Fruit fly (Drosophila melanogaster) whole organism, embryonic: ENCODE results near the gene Dic4.

Experiments used
- Atf6 ChIP-seq: fragments of 200-800 bp; sonication (Bioruptor generic); IDR thresholded peaks from 2 replicates; pipeline ENCODE4 v1.3.6; 2022; ENCODE audit warnings: missing biosample characterization, missing genetic modification characterization
- CG10267 ChIP-seq: fragments of 200-800 bp; sonication (Bioruptor generic); optimal IDR thresholded peaks from 2 replicates; lab custom pipeline; 2018; ENCODE audit warnings: missing biosample characterization, mild to moderate bottlenecking, missing genetic modification characterization, moderate library complexity
- CG10979 ChIP-seq: fragments of 200-800 bp; sonication (Bioruptor generic); optimal IDR thresholded peaks from 2 replicates; lab custom pipeline; 2018; ENCODE audit warnings: missing biosample characterization, mild to moderate bottlenecking, missing genetic modification characterization, moderate library complexity
- CG12942 ChIP-seq: fragments of 200-800 bp; sonication (Bioruptor generic); optimal IDR thresholded peaks from 3 replicates; lab custom pipeline; 2016; ENCODE audit warnings: missing biosample characterization, missing genetic modification characterization
- CG18764 ChIP-seq: fragments of 200-800 bp; sonication (Bioruptor generic); optimal IDR thresholded peaks from 3 replicates; lab custom pipeline; 2016; ENCODE audit warnings: missing biosample characterization, missing genetic modification characterization
- CG30403 ChIP-seq: fragments of 200-800 bp; sonication (Bioruptor generic); optimal IDR thresholded peaks from 3 replicates; lab custom pipeline; 2016; ENCODE audit warnings: missing biosample characterization, missing genetic modification characterization
- CG31441 ChIP-seq: fragments of 200-800 bp; sonication (Bioruptor generic); IDR thresholded peaks from 2 replicates; pipeline ENCODE4 v1.3.6; 2022; ENCODE audit warnings: missing biosample characterization, missing genetic modification characterization
- CG32772 ChIP-seq: fragments of 200-800 bp; sonication (Bioruptor generic); IDR thresholded peaks from 2 replicates; pipeline ENCODE4 v1.3.6; 2022; ENCODE audit warnings: missing biosample characterization, missing genetic modification characterization
- CG34224 ChIP-seq: fragments of 200-800 bp; sonication (Bioruptor generic); IDR thresholded peaks from 3 replicates; pipeline ENCODE4 v1.3.6; 2022; ENCODE audit warnings: missing biosample characterization, missing genetic modification characterization; ENCODE audit not compliant: partially characterized antibody
- CG34422 ChIP-seq: fragments of 200-800 bp; sonication (Bioruptor generic); IDR thresholded peaks from 3 replicates; pipeline ENCODE4 v1.3.6; 2022; ENCODE audit warnings: missing biosample characterization, missing genetic modification characterization
- CG6654 ChIP-seq: fragments of 200-800 bp; sonication (Bioruptor generic); optimal IDR thresholded peaks from 2 replicates; lab custom pipeline; 2017; ENCODE audit warnings: missing biosample characterization, mild to moderate bottlenecking, missing genetic modification characterization
- CG6791 ChIP-seq: fragments of 200-800 bp; sonication (Bioruptor generic); IDR thresholded peaks from 3 replicates; pipeline ENCODE4 v1.3.6; 2022; ENCODE audit warnings: missing biosample characterization, missing genetic modification characterization; ENCODE audit not compliant: partially characterized antibody
- CG7786 ChIP-seq: fragments of 200-800 bp; sonication (Bioruptor generic); optimal IDR thresholded peaks from 2 replicates; lab custom pipeline; 2016; ENCODE audit warnings: missing biosample characterization, missing genetic modification characterization
- CG9215 ChIP-seq: fragments of 200-800 bp; sonication (Bioruptor generic); IDR thresholded peaks from 2 replicates; pipeline ENCODE4 v1.3.6; 2022; ENCODE audit warnings: missing biosample characterization, missing genetic modification characterization
- CG9817 ChIP-seq: fragments of 200-800 bp; sonication (Bioruptor generic); optimal IDR thresholded peaks from 2 replicates; lab custom pipeline; 2018; ENCODE audit warnings: missing biosample characterization, mild to moderate bottlenecking, missing genetic modification characterization, moderate library complexity
- CTCF ChIP-seq: fragments of 200-800 bp; sonication (Bioruptor generic); optimal IDR thresholded peaks from 2 replicates; lab custom pipeline; 2017; ENCODE audit warnings: missing biosample characterization, mild to moderate bottlenecking, missing genetic modification characterization, moderate library complexity
- Chrac-16 ChIP-seq: fragments of 200-800 bp; sonication (Bioruptor generic); optimal IDR thresholded peaks from 3 replicates; lab custom pipeline; 2016; ENCODE audit warnings: missing biosample characterization, missing genetic modification characterization
- CrebB ChIP-seq: fragments of 200-800 bp; sonication (Bioruptor generic); optimal IDR thresholded peaks from 3 replicates; lab custom pipeline; 2018; ENCODE audit warnings: missing biosample characterization, mild to moderate bottlenecking, missing genetic modification characterization
- D19A ChIP-seq: fragments of 200-800 bp; optimal IDR thresholded peaks from 3 replicates; lab custom pipeline; 2019; ENCODE audit warnings: missing biosample characterization, mild to moderate bottlenecking, missing genetic modification characterization, moderate library complexity
- D19B ChIP-seq: fragments of 200-800 bp; sonication (Bioruptor generic); optimal IDR thresholded peaks from 2 replicates; lab custom pipeline; 2017; ENCODE audit warnings: missing biosample characterization, mild to moderate bottlenecking, missing genetic modification characterization
- Dp ChIP-seq: fragments of 200-800 bp; sonication (Bioruptor generic); optimal IDR thresholded peaks from 2 replicates; lab custom pipeline; 2018; ENCODE audit warnings: missing biosample characterization, mild to moderate bottlenecking, missing genetic modification characterization, moderate library complexity
- Hr51 ChIP-seq, 2 experiments: fragments of 200-800 bp; sonication (Bioruptor generic); optimal IDR thresholded peaks; 2 replicates in 1 of 2; 3 replicates in 1 of 2; lab custom pipeline; 2016 to 2018; ENCODE audit warnings: missing biosample characterization in 2 of 2, missing genetic modification characterization in 2 of 2, mild to moderate bottlenecking in 1 of 2, moderate library complexity in 1 of 2
- Lpt ChIP-seq: fragments of >200 bp; optimal IDR thresholded peaks from 2 replicates; lab custom pipeline; 2018; ENCODE audit warnings: missing biosample characterization, missing genetic modification characterization
- NK7.1 ChIP-seq: fragments of 200-800 bp; sonication (Bioruptor generic); optimal IDR thresholded peaks from 3 replicates; lab custom pipeline; 2016; ENCODE audit warnings: missing biosample characterization, missing genetic modification characterization
- Side ChIP-seq: fragments of 200-800 bp; sonication (Bioruptor generic); optimal IDR thresholded peaks from 2 replicates; lab custom pipeline; 2016; ENCODE audit warnings: missing biosample characterization, missing genetic modification characterization
- Sin3A ChIP-seq: fragments of >200 bp; optimal IDR thresholded peaks from 2 replicates; lab custom pipeline; 2018
- YL-1 ChIP-seq: fragments of 200-800 bp; sonication (Bioruptor generic); optimal IDR thresholded peaks from 3 replicates; lab custom pipeline; 2017; ENCODE audit warnings: missing biosample characterization, mild to moderate bottlenecking, missing genetic modification characterization
- ara ChIP-seq: fragments of 200-800 bp; sonication (Bioruptor generic); IDR thresholded peaks from 2 replicates; pipeline ENCODE4 v1.3.6; 2022; ENCODE audit warnings: missing biosample characterization, missing genetic modification characterization
- bbx ChIP-seq: fragments of 200-800 bp; sonication (Bioruptor generic); IDR thresholded peaks from 2 replicates; pipeline ENCODE4 v1.3.6; 2022; ENCODE audit warnings: missing biosample characterization, missing genetic modification characterization; ENCODE audit not compliant: partially characterized antibody
- bcd ChIP-seq: fragments of 200-800 bp; sonication (Bioruptor generic); optimal IDR thresholded peaks from 2 replicates; lab custom pipeline; 2017; ENCODE audit warnings: missing biosample characterization, mild to moderate bottlenecking, missing genetic modification characterization
- caup ChIP-seq: fragments of 200-800 bp; sonication (Bioruptor generic); optimal IDR thresholded peaks from 3 replicates; lab custom pipeline; 2017; ENCODE audit warnings: missing biosample characterization, mild to moderate bottlenecking, missing genetic modification characterization, moderate library complexity; ENCODE audit not compliant: severe bottlenecking
- cg ChIP-seq: fragments of 200-800 bp; sonication (Bioruptor generic); optimal IDR thresholded peaks from 3 replicates; lab custom pipeline; 2019; ENCODE audit warnings: missing biosample characterization, mild to moderate bottlenecking, missing genetic modification characterization, moderate library complexity
- en ChIP-seq: fragments of 200-800 bp; sonication (Bioruptor generic); optimal IDR thresholded peaks from 2 replicates; lab custom pipeline; 2016; ENCODE audit warnings: missing biosample characterization, missing genetic modification characterization
- ewg ChIP-seq: fragments of 200-800 bp; sonication (Bioruptor generic); optimal IDR thresholded peaks from 3 replicates; lab custom pipeline; 2017; ENCODE audit warnings: mild to moderate bottlenecking, missing biosample characterization, missing genetic modification reagents, missing genetic modification characterization
- gsb ChIP-seq: fragments of 200-800 bp; sonication (Bioruptor generic); IDR thresholded peaks from 2 replicates; pipeline ENCODE4 v1.3.6; 2022; ENCODE audit warnings: missing biosample characterization, missing genetic modification characterization
- gt ChIP-seq: fragments of 200-800 bp; sonication (Bioruptor generic); IDR thresholded peaks from 2 replicates; pipeline ENCODE4 v1.3.6; 2022; ENCODE audit warnings: missing biosample characterization, missing genetic modification characterization
- kni ChIP-seq: fragments of 200-800 bp; sonication (Bioruptor generic); optimal IDR thresholded peaks from 3 replicates; lab custom pipeline; 2017; ENCODE audit warnings: mild to moderate bottlenecking, missing biosample characterization, missing genetic modification reagents, missing genetic modification characterization
- mld ChIP-seq: fragments of 200-800 bp; sonication (Bioruptor generic); IDR thresholded peaks from 3 replicates; pipeline ENCODE4 v1.3.6; 2022; ENCODE audit warnings: missing biosample characterization, missing genetic modification characterization; ENCODE audit not compliant: partially characterized antibody
- onecut ChIP-seq: fragments of 200-800 bp; sonication (Bioruptor generic); IDR thresholded peaks from 2 replicates; pipeline ENCODE4 v1.3.6; 2022; ENCODE audit warnings: missing biosample characterization, missing genetic modification characterization
- pan ChIP-seq, 4 experiments: fragments of >200 bp in 3 of 4; fragments of 200-800 bp in 1 of 4; sonication (Bioruptor generic) in 1 of 4; optimal IDR thresholded peaks in 3 of 4; IDR thresholded peaks in 1 of 4; 2 replicates each; pipeline versions ENCODE4 v1.3.6 to Lab custom; 2017 to 2022; ENCODE audit warnings: missing biosample characterization in 2 of 4, missing genetic modification characterization in 2 of 4, mixed read lengths in 1 of 4
- pnt ChIP-seq: fragments of 200-800 bp; sonication (Bioruptor generic); optimal IDR thresholded peaks from 3 replicates; lab custom pipeline; 2016; ENCODE audit warnings: missing biosample characterization, missing genetic modification characterization
- repo ChIP-seq: fragments of 200-800 bp; sonication (Bioruptor generic); optimal IDR thresholded peaks from 2 replicates; lab custom pipeline; 2016; ENCODE audit warnings: missing biosample characterization, missing genetic modification characterization
- row ChIP-seq: fragments of 200-800 bp; sonication (Bioruptor generic); IDR thresholded peaks from 3 replicates; pipeline ENCODE4 v1.3.6; 2022; ENCODE audit warnings: missing biosample characterization, missing genetic modification characterization
- schlank ChIP-seq: fragments of 200-800 bp; sonication (Bioruptor generic); optimal IDR thresholded peaks from 2 replicates; lab custom pipeline; 2018; ENCODE audit warnings: missing biosample characterization, mild to moderate bottlenecking, missing genetic modification characterization
- sens ChIP-seq: fragments of 200-800 bp; sonication (Bioruptor generic); peaks from one replicate; lab custom pipeline; 2016; ENCODE audit warnings: missing biosample characterization, missing genetic modification characterization
- shn ChIP-seq: fragments of 200-800 bp; sonication (Bioruptor generic); optimal IDR thresholded peaks from 3 replicates; lab custom pipeline; 2016; ENCODE audit warnings: missing biosample characterization, missing genetic modification characterization
- sima ChIP-seq: fragments of 200-800 bp; sonication (Bioruptor generic); optimal IDR thresholded peaks from 2 replicates; lab custom pipeline; 2016; ENCODE audit warnings: missing biosample characterization, missing genetic modification characterization
- slbo ChIP-seq: fragments of 200-800 bp; sonication (Bioruptor generic); IDR thresholded peaks from 2 replicates; pipeline ENCODE4 v1.3.6; 2022; ENCODE audit warnings: missing biosample characterization, missing genetic modification characterization
- sob ChIP-seq: fragments of 200-800 bp; sonication (Bioruptor generic); IDR thresholded peaks from 2 replicates; pipeline ENCODE4 v1.3.6; 2022; ENCODE audit warnings: missing biosample characterization, missing genetic modification characterization
- zfh1 ChIP-seq: fragments of 200-800 bp; sonication (Bioruptor generic); IDR thresholded peaks from 3 replicates; pipeline ENCODE4 v1.3.6; 2022; ENCODE audit warnings: missing biosample characterization, missing genetic modification characterization

Dic4 gene

dm6 chr3L:18672986-18673633 lies 25.1 kb downstream of the Dic4 start, which contains the start of gene Capr (continued):
- TF ChIP-seq CG10267 (tag; lab: Kevin White, UChicago), result peak; percentile 56
- TF ChIP-seq repo (GFP tag; lab: Kevin White, UChicago), result no peak
- no peak for TF ChIP-seq schlank (tag; lab: Kevin White, UChicago)
- 0 out of 2 replicates have a peak, but pooled peaks have one; percentile 1 for TF ChIP-seq CG31441 (GFP tag; lab: Robert Waterston, UW)
- no peak for TF ChIP-seq ewg (GFP tag; lab: Kevin White, UChicago)
- peak; percentile 100 for TF ChIP-seq CG34224
- TF ChIP-seq D19A, result no peak
- no peak for TF ChIP-seq kni (GFP tag; lab: Kevin White, UChicago)
- TF ChIP-seq onecut (GFP tag; lab: Robert Waterston, UW), result peak; percentile 48; the same call in 1 of the 2 replicates
- TF ChIP-seq CG12942 (GFP tag; lab: Kevin White, UChicago), result no peak
- TF ChIP-seq CG32772 (GFP tag; lab: Robert Waterston, UW), result no peak
- peak; percentile 70 for TF ChIP-seq sob (GFP tag; lab: Robert Waterston, UW)
- TF ChIP-seq slbo (GFP tag; lab: Robert Waterston, UW), result peak; percentile 57
- no peak for TF ChIP-seq CG18764 (GFP tag; lab: Kevin White, UChicago)
- peak; percentile 11 for TF ChIP-seq CG30403 (GFP tag; lab: Kevin White, UChicago)
- peak; percentile 100 for TF ChIP-seq CG6791 (GFP tag; lab: Robert Waterston, UW)
- peak; percentile 11 for TF ChIP-seq bcd (GFP tag; lab: Kevin White, UChicago)
- peak; percentile 28 for TF ChIP-seq Side (GFP tag; lab: Kevin White, UChicago)
- TF ChIP-seq sima, result no peak
- TF ChIP-seq Sin3A (lab: Kevin White, UChicago), result peak; percentile 89
- peak; percentile 5 for TF ChIP-seq Chrac-16 (GFP tag; lab: Kevin White, UChicago)
- peak; percentile 29 for TF ChIP-seq CG7786
- peak; percentile 100 for TF ChIP-seq mld (GFP tag; lab: Robert Waterston, UW)
- TF ChIP-seq caup (GFP tag; lab: Kevin White, UChicago), result no peak
- no peak for TF ChIP-seq CG10979 (tag; lab: Kevin White, UChicago)
- no peak for TF ChIP-seq CrebB (tag; lab: Kevin White, UChicago)
- TF ChIP-seq sens (GFP tag; lab: Kevin White, UChicago), result peak; percentile 64
- no peak for TF ChIP-seq CG9817 (tag; lab: Kevin White, UChicago)
- TF ChIP-seq Hr51 (GFP tag; optimal IDR thresholded peaks at IDR 0.05; lab: Kevin White, UChicago), result peak in 1 of 2 experiments; percentile 44
- no peak for TF ChIP-seq CG9215 (GFP tag; lab: Robert Waterston, UW)
- no peak for TF ChIP-seq CG6654

DNA sequence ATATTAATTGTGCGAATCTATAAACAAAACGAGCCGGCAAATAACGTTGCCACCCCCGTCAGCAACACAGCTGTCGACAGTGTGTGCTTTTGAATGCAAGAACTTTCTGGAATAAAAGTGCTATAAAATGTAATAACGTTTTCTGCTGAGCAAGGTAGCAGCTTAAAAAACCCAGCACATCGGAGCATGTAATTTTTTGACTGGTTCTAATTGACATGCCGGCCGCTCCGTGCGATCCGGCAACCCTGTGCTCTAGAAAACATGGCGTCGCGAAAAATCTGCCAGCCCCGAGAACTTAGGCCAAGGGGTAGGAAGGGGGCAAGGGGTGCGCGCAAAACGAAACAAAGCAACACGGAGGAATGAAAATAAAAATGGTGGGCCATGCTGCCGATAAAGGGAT lies 26.0 kb downstream of the Dic4 start:
- no peak for TF ChIP-seq gt (GFP tag; lab: Robert Waterston, UW)
- TF ChIP-seq NK7.1, result no peak
- peak; percentile 30 for TF ChIP-seq CTCF (GFP tag; lab: Kevin White, UChicago)
- no peak for TF ChIP-seq ara (GFP tag; lab: Robert Waterston, UW)
- TF ChIP-seq Atf6 (GFP tag; lab: Robert Waterston, UW), result no peak
- peak; percentile 46; the same call in 2 of the 3 replicates for TF ChIP-seq row (GFP tag; lab: Robert Waterston, UW)
- peak; percentile 49; the same call in 1 of the 3 replicates for TF ChIP-seq zfh1 (GFP tag; lab: Robert Waterston, UW)
- TF ChIP-seq cg (GFP tag; lab: Kevin White, UChicago), result no peak
- no peak for TF ChIP-seq pnt (GFP tag; lab: Kevin White, UChicago)
- TF ChIP-seq pan (optimal IDR thresholded peaks at IDR 0.05; lab: Kevin White, UChicago), result no peak
- TF ChIP-seq pan (GFP tag; optimal IDR thresholded peaks at IDR 0.05 in 1 of 2, IDR thresholded peaks at IDR 0.05 in 1 of 2), result peak in 1 of 2 experiments; percentile 30
- TF ChIP-seq D19B (GFP tag; lab: Kevin White, UChicago), result no peak
- no peak for TF ChIP-seq gsb
- TF ChIP-seq Sin3A (lab: Kevin White, UChicago), result peak; percentile 16
- TF ChIP-seq Dp, result no peak
- no peak for TF ChIP-seq en (GFP tag; lab: Kevin White, UChicago)
- TF ChIP-seq CG9817 (tag; lab: Kevin White, UChicago), result no peak
- peak; percentile 92 for TF ChIP-seq CG34422 (GFP tag; lab: Robert Waterston, UW)
- TF ChIP-seq shn (GFP tag; lab: Kevin White, UChicago), result no peak
- peak; percentile 33; the same call in 1 of the 2 replicates for TF ChIP-seq bbx (GFP tag; lab: Robert Waterston, UW)
- no peak for TF ChIP-seq Lpt
- peak; percentile 42 for TF ChIP-seq YL-1 (GFP tag; lab: Kevin White, UChicago)
- TF ChIP-seq sob (GFP tag; lab: Robert Waterston, UW), result peak; percentile 48; the same call in 1 of the 2 replicates
